Worm (Caenorhabditis elegans) whole organism, late embryonic: ENCODE data around the gene nas-11.
A peak's percentile ranks its signal among the peaks of the same experiment; 100 is the strongest.

Experiments
- C38D4.7 ChIP-seq: fragments of 200-800 bp; sonication (Bioruptor generic); optimal IDR thresholded peaks from 2 replicates; lab custom pipeline; 2018; ENCODE audit warnings: mild to moderate bottlenecking, missing genetic modification characterization, moderate library complexity, missing compliant biosample characterization
- F13H6.1 ChIP-seq: sonication (generic microtip); optimal IDR thresholded peaks from 2 replicates; lab custom pipeline; 2016; ENCODE audit warnings: missing genetic modification characterization, missing compliant biosample characterization
- K09A11.1 ChIP-seq: sonication (generic microtip); optimal IDR thresholded peaks from 2 replicates; lab custom pipeline; 2017; ENCODE audit warnings: antibody characterized with exemption, mild to moderate bottlenecking, missing genetic modification characterization, missing compliant biosample characterization; ENCODE audit not compliant: insufficient read depth
- T23F11.4 ChIP-seq: fragments of 200-800 bp; sonication (Bioruptor generic); optimal IDR thresholded peaks from 2 replicates; lab custom pipeline; 2018; ENCODE audit warnings: mild to moderate bottlenecking, missing genetic modification characterization, missing compliant biosample characterization
- ama-1 ChIP-seq: fragments of 150-350 bp; optimal IDR thresholded peaks from 2 replicates; lab custom pipeline; 2014
- ceh-14 ChIP-seq: sonication (generic microtip); optimal IDR thresholded peaks from 2 replicates; lab custom pipeline; 2016; ENCODE audit warnings: missing genotype, missing genetic modification characterization, missing compliant biosample characterization
- ceh-18 ChIP-seq: sonication (generic microtip); optimal IDR thresholded peaks from 2 replicates; lab custom pipeline; 2016; ENCODE audit warnings: missing genetic modification characterization, missing compliant biosample characterization
- ceh-19 ChIP-seq: fragments of 200-800 bp; sonication (Bioruptor generic); optimal IDR thresholded peaks from 2 replicates; lab custom pipeline; 2018; ENCODE audit warnings: mild to moderate bottlenecking, missing genetic modification characterization, missing compliant biosample characterization
- ceh-2 ChIP-seq: sonication (generic microtip); optimal IDR thresholded peaks from 2 replicates; lab custom pipeline; 2016; ENCODE audit warnings: missing genotype, missing genetic modification characterization, missing compliant biosample characterization
- ceh-24 ChIP-seq: sonication (generic microtip); optimal IDR thresholded peaks from 2 replicates; lab custom pipeline; 2016; ENCODE audit warnings: mild to moderate bottlenecking, missing genetic modification characterization, missing compliant biosample characterization
- ceh-30 ChIP-seq: fragments of 150-350 bp; optimal IDR thresholded peaks from 2 replicates; lab custom pipeline; 2014; ENCODE audit warnings: missing biosample characterization, missing genetic modification characterization
- ceh-31 ChIP-seq: sonication (generic microtip); optimal IDR thresholded peaks from 2 replicates; lab custom pipeline; 2016; ENCODE audit warnings: missing genetic modification characterization, missing compliant biosample characterization
- ceh-45 ChIP-seq: fragments of 200-800 bp; sonication (Bioruptor generic); IDR thresholded peaks from 2 replicates; pipeline ENCODE4 v1.3.6; 2022; ENCODE audit warnings: missing genetic modification reagents, missing genetic modification characterization, missing compliant biosample characterization
- ceh-6 ChIP-seq: fragments of 200-800 bp; sonication (Bioruptor generic); optimal IDR thresholded peaks from 2 replicates; lab custom pipeline; 2018; ENCODE audit warnings: mild to moderate bottlenecking, missing genetic modification characterization, missing compliant biosample characterization
- ceh-9 ChIP-seq: sonication (generic microtip); optimal IDR thresholded peaks from 2 replicates; lab custom pipeline; 2016; ENCODE audit warnings: mild to moderate bottlenecking, missing genetic modification characterization, inconsistent platforms, missing compliant biosample characterization
- che-1 ChIP-seq: sonication (generic microtip); optimal IDR thresholded peaks from 2 replicates; lab custom pipeline; 2016; ENCODE audit warnings: mild to moderate bottlenecking, missing genetic modification characterization, missing compliant biosample characterization
- dve-1 ChIP-seq: sonication (generic microtip); optimal IDR thresholded peaks from 2 replicates; lab custom pipeline; 2017; ENCODE audit warnings: antibody characterized with exemption, mild to moderate bottlenecking, missing genetic modification characterization, missing compliant biosample characterization
- elt-4 ChIP-seq: sonication (generic microtip); optimal IDR thresholded peaks from 2 replicates; lab custom pipeline; 2016; ENCODE audit warnings: missing genetic modification characterization, missing compliant biosample characterization
- ets-4 ChIP-seq: sonication (generic microtip); optimal IDR thresholded peaks from 2 replicates; lab custom pipeline; 2016; ENCODE audit warnings: missing genetic modification characterization, missing compliant biosample characterization
- eyg-1 ChIP-seq: sonication (generic microtip); optimal IDR thresholded peaks from 2 replicates; lab custom pipeline; 2016; ENCODE audit warnings: missing genotype, missing genetic modification characterization, missing compliant biosample characterization
- fkh-10 ChIP-seq: fragments of 150-350 bp; optimal IDR thresholded peaks from 2 replicates; lab custom pipeline; 2014; ENCODE audit warnings: missing biosample characterization, missing genetic modification reagents, missing genetic modification characterization
- gmeb-2 ChIP-seq: sonication (generic microtip); optimal IDR thresholded peaks from 2 replicates; lab custom pipeline; 2016; ENCODE audit warnings: missing genetic modification characterization, inconsistent platforms, missing compliant biosample characterization
- hlh-6 ChIP-seq: sonication (generic microtip); optimal IDR thresholded peaks from 2 replicates; lab custom pipeline; 2016; ENCODE audit warnings: missing genotype, missing genetic modification characterization, missing compliant biosample characterization
- hlh-8 ChIP-seq: sonication (generic microtip); optimal IDR thresholded peaks from 2 replicates; lab custom pipeline; 2016; ENCODE audit warnings: missing genotype, missing genetic modification characterization, missing compliant biosample characterization
- lim-6 ChIP-seq: sonication (generic microtip); optimal IDR thresholded peaks from 2 replicates; lab custom pipeline; 2016; ENCODE audit warnings: missing genetic modification characterization, missing compliant biosample characterization
- madf-2 ChIP-seq: sonication (generic microtip); optimal IDR thresholded peaks from 2 replicates; lab custom pipeline; 2017; ENCODE audit warnings: missing genetic modification characterization, missing compliant biosample characterization
- nfya-1 ChIP-seq: sonication (generic microtip); optimal IDR thresholded peaks from 2 replicates; lab custom pipeline; 2017; ENCODE audit warnings: missing genetic modification characterization, mild to moderate bottlenecking, missing compliant biosample characterization, antibody characterized with exemption, moderate library complexity
- npax-4 ChIP-seq: sonication (generic microtip); optimal IDR thresholded peaks from 2 replicates; lab custom pipeline; 2016; ENCODE audit warnings: missing genetic modification characterization, missing compliant biosample characterization
- pag-3 ChIP-seq: sonication (generic microtip); optimal IDR thresholded peaks from 2 replicates; lab custom pipeline; 2016; ENCODE audit warnings: missing compliant biosample characterization, missing genetic modification characterization, borderline replicate concordance
- pat-9 ChIP-seq: fragments of 200-800 bp; sonication (Bioruptor generic); optimal IDR thresholded peaks from 2 replicates; lab custom pipeline; 2018; ENCODE audit warnings: mild to moderate bottlenecking, missing genetic modification characterization, moderate library complexity, missing compliant biosample characterization
- pros-1 ChIP-seq: fragments of 150-350 bp; optimal IDR thresholded peaks from 2 replicates; lab custom pipeline; 2014; ENCODE audit warnings: missing biosample characterization, missing genetic modification reagents, missing genetic modification characterization
- rnt-1 ChIP-seq: sonication (generic microtip); optimal IDR thresholded peaks from 2 replicates; lab custom pipeline; 2016; ENCODE audit warnings: missing genetic modification characterization, missing compliant biosample characterization
- sdc-2 ChIP-seq: sonication (generic microtip); optimal IDR thresholded peaks from 2 replicates; lab custom pipeline; 2016; ENCODE audit warnings: missing genotype, missing genetic modification characterization, missing compliant biosample characterization
- sox-4 ChIP-seq: sonication (generic microtip); optimal IDR thresholded peaks from 2 replicates; lab custom pipeline; 2017; ENCODE audit warnings: mild to moderate bottlenecking, missing genetic modification characterization, inconsistent platforms, missing compliant biosample characterization
- syd-9 ChIP-seq: sonication (generic microtip); optimal IDR thresholded peaks from 2 replicates; lab custom pipeline; 2016; ENCODE audit warnings: mild to moderate bottlenecking, missing genetic modification characterization, moderate library complexity, missing compliant biosample characterization
- tbx-2 ChIP-seq: sonication (generic microtip); optimal IDR thresholded peaks from 2 replicates; lab custom pipeline; 2016; ENCODE audit warnings: missing genetic modification characterization, missing compliant biosample characterization
- tbx-7 ChIP-seq: sonication (generic microtip); optimal IDR thresholded peaks from 2 replicates; lab custom pipeline; 2016; ENCODE audit warnings: missing genotype, missing genetic modification characterization, missing compliant biosample characterization
- ttx-3 ChIP-seq: sonication (generic microtip); optimal IDR thresholded peaks from 2 replicates; lab custom pipeline; 2016; ENCODE audit warnings: missing genetic modification reagents, missing genetic modification characterization, missing compliant biosample characterization
- unc-3 ChIP-seq, 2 experiments: fragments of 200-800 bp in 1 of 2; sonication (Bioruptor generic) in 1 of 2; sonication (generic microtip) in 1 of 2; conservative IDR thresholded peaks in 1 of 2; optimal IDR thresholded peaks in 1 of 2; 2 replicates each; pipeline versions ENCODE4 v1.3.6 to Lab custom; 2016 to 2022; ENCODE audit warnings: missing compliant biosample characterization in 2 of 2, missing genetic modification characterization in 2 of 2, missing genetic modification reagents in 1 of 2
- unc-42 ChIP-seq: sonication (generic microtip); optimal IDR thresholded peaks from 2 replicates; lab custom pipeline; 2016; ENCODE audit warnings: missing genotype, missing genetic modification characterization, missing compliant biosample characterization
- unc-55 ChIP-seq: sonication (generic microtip); optimal IDR thresholded peaks from 2 replicates; lab custom pipeline; 2017; ENCODE audit warnings: missing biosample characterization, missing genetic modification reagents, missing genetic modification characterization
- zip-5 ChIP-seq: sonication (generic microtip); optimal IDR thresholded peaks from 2 replicates; lab custom pipeline; 2016; ENCODE audit warnings: missing genetic modification characterization, missing compliant biosample characterization
- ztf-16 ChIP-seq: sonication (generic microtip); optimal IDR thresholded peaks from 2 replicates; lab custom pipeline; 2017; ENCODE audit warnings: missing genetic modification characterization, missing compliant biosample characterization

The nas-11 gene

ce11 chrX:6691653-6692052, 21.7 kb upstream of the nas-11 start:
- TF ChIP-seq unc-42 (peak; percentile 81), hlh-6 (tag; lab: Kevin White, UChicago) (no peak)

- TF ChIP-seq madf-2 (tag; lab: Kevin White, UChicago) (no peak), nfya-1 (tag; lab: Kevin White, UChicago) (no peak), F13H6.1 (no peak), ztf-16 (tag; lab: Kevin White, UChicago) (no peak), syd-9 (no peak), gmeb-2 (no peak), pat-9 (no peak), ceh-9 (no peak), ceh-24 (tag; lab: Kevin White, UChicago) (no peak), dve-1 (tag; lab: Kevin White, UChicago) (no peak), tbx-7 (tag; lab: Kevin White, UChicago) (no peak), che-1 (tag; lab: Kevin White, UChicago) (no peak), ttx-3 (tag; lab: Kevin White, UChicago) (no peak), ama-1 (lab: Kevin White, UChicago) (no peak), K09A11.1 (tag; lab: Kevin White, UChicago) (no peak), eyg-1 (tag; lab: Kevin White, UChicago) (no peak), T23F11.4 (GFP tag; lab: Kevin White, UChicago) (no peak), ceh-14 (no peak), rnt-1 (tag; lab: Kevin White, UChicago) (no peak)
Measured at ce11 chrX:6692896-6693295, 20.5 kb upstream of the nas-11 start.

ce11 chrX:6693331-6693730, 20.0 kb upstream of the nas-11 start, which contains the start of gene F38B6.3:
F38B6.3 (plus strand) TSS chrX:6693631.
- TF ChIP-seq hlh-8 (tag; lab: Kevin White, UChicago) (no peak), unc-55 (GFP tag; lab: Kevin White, UChicago) (no peak), sdc-2 (tag; lab: Kevin White, UChicago) (no peak), dve-1 (tag; lab: Kevin White, UChicago) (no peak), npax-4 (tag; lab: Kevin White, UChicago) (no peak), zip-5 (tag; lab: Kevin White, UChicago) (no peak), tbx-2 (tag; lab: Kevin White, UChicago) (no peak), C38D4.7 (no peak), unc-3 (GFP tag; conservative IDR thresholded peaks at IDR 0.05; lab: Robert Waterston, UW) (no peak), unc-3 (tag; optimal IDR thresholded peaks at IDR 0.05; lab: Kevin White, UChicago) (no peak), ceh-18 (tag; lab: Kevin White, UChicago) (no peak), fkh-10 (no peak), K09A11.1 (tag; lab: Kevin White, UChicago) (no peak), pros-1 (tag; lab: Kevin White, UChicago) (no peak), ttx-3 (tag; lab: Kevin White, UChicago) (no peak)

ce11 chrX:6698267-6698666, 15.1 kb upstream of the nas-11 start, which contains the start of the genes F38B6.7 and F38B6.2:
F38B6.7 (minus strand) TSS chrX:6698367.
F38B6.2 (plus strand) TSS chrX:6698533.
- no peak for TF ChIP-seq C38D4.7
- no peak for TF ChIP-seq K09A11.1 (tag; lab: Kevin White, UChicago)
- TF ChIP-seq ceh-2 (tag; lab: Kevin White, UChicago) = no peak
- TF ChIP-seq ceh-6 (GFP tag; lab: Kevin White, UChicago) = no peak
- TF ChIP-seq unc-55 (GFP tag; lab: Kevin White, UChicago) = no peak
- no peak for TF ChIP-seq npax-4 (tag; lab: Kevin White, UChicago)
- TF ChIP-seq ceh-19 = no peak
- TF ChIP-seq ets-4 (tag; lab: Kevin White, UChicago) = no peak
- TF ChIP-seq pag-3 (tag; lab: Kevin White, UChicago) = no peak
- TF ChIP-seq ceh-31 (tag; lab: Kevin White, UChicago) = no peak
- TF ChIP-seq pros-1 (tag; lab: Kevin White, UChicago) = no peak
- no peak for TF ChIP-seq madf-2 (tag; lab: Kevin White, UChicago)
- no peak for TF ChIP-seq ceh-45 (GFP tag; lab: Robert Waterston, UW)
- TF ChIP-seq ceh-24 (tag; lab: Kevin White, UChicago) = no peak
- TF ChIP-seq tbx-2 (tag; lab: Kevin White, UChicago) = no peak
- TF ChIP-seq ceh-30 (tag; lab: Kevin White, UChicago) = no peak
- no peak for TF ChIP-seq sox-4
- TF ChIP-seq elt-4 (tag; lab: Kevin White, UChicago) = no peak
- no peak for TF ChIP-seq ceh-14
- no peak for TF ChIP-seq lim-6
